Worm (Caenorhabditis elegans): ENCODE measurements around the gene gck-1.
A peak's percentile ranks its signal among the peaks of the same experiment; 100 is the strongest.

The gck-1 gene

DNA sequence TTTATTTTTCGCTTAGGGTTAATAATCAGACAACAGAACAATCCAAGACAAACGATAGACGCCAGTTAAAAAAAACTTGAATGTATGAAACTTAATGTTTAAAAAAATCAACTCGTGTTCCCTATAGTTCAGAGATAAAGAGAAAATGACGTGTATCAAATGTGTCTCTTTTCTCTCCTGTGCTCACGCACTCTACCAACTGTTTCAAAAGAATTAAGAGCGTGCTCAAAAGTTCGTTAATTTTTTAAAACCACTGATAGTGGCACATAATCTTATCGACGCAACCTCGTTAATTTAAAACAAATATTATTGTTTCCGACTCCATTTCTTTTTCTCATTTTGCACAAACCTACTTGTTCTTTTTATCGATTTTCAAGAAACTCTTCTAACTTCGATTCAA is 41.9 kb upstream of the gck-1 start:
- TF ChIP-seq elt-3 (tag; optimal IDR thresholded peaks at IDR 0.05) (no peak), lin-32 (GFP tag; optimal IDR thresholded peaks at IDR 0.05) (no peak), blmp-1 (tag; optimal IDR thresholded peaks at IDR 0.05) (no peak), cnd-1 (tag; optimal IDR thresholded peaks at IDR 0.05) (no peak), bed-3 (GFP tag; optimal IDR thresholded peaks at IDR 0.05) (no peak), tbx-8 (GFP tag; optimal IDR thresholded peaks at IDR 0.05) (no peak), nhr-2 (tag; optimal IDR thresholded peaks at IDR 0.05) (no peak), ceh-39 (tag; optimal IDR thresholded peaks at IDR 0.05) (no peak), nhr-237 (tag; optimal IDR thresholded peaks at IDR 0.05) (no peak), nhr-12 (tag; optimal IDR thresholded peaks at IDR 0.05) (no peak), unc-39 (tag; optimal IDR thresholded peaks at IDR 0.05) (no peak), sptf-1 (tag; optimal IDR thresholded peaks at IDR 0.05) (no peak), elt-1 (tag; optimal IDR thresholded peaks at IDR 0.05; ENCODE audit: borderline replicate concordance, insufficient read depth) (no peak), ham-2 (GFP tag; optimal IDR thresholded peaks at IDR 0.05) (no peak), flh-1 (GFP tag; optimal IDR thresholded peaks at IDR 0.05) (no peak), mls-2 (tag; optimal IDR thresholded peaks at IDR 0.05) (no peak), nhr-76 (tag; optimal IDR thresholded peaks at IDR 0.05) (no peak)

DNA sequence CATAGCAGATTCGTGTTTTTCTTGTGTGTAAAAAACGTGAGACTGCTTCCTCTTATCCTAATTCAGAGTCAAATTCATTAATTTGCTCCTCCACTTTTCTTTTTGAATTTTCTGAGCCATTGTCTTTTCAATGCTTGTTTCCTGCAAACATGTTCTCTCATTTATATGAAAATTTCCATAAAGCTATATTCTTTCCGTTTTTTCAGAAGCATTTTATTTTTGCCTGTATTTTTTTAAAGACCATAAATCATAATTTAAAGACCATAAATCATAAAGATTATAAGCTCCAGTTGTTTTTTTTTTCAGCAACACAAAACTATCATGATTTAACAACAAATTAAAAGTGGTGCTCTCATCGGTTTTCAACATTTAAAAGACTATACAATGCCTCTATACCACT is 40.7 kb upstream of the gck-1 start, which contains the start of gene frpr-11:
Gene frpr-11 (plus strand): TSS at position 301 of the 400 bp plus-strand sequence.
- TF ChIP-seq lin-13 (tag; optimal IDR thresholded peaks at IDR 0.05) = no peak
- TF ChIP-seq blmp-1 (tag; optimal IDR thresholded peaks at IDR 0.05) = no peak
- TF ChIP-seq pha-4 (tag; optimal IDR thresholded peaks at IDR 0.05) = no peak
- no peak for TF ChIP-seq unc-120 (tag; optimal IDR thresholded peaks at IDR 0.05; ENCODE audit: poor library complexity, severe bottlenecking)
- no peak for TF ChIP-seq lsy-2 (tag; optimal IDR thresholded peaks at IDR 0.05)
- TF ChIP-seq hlh-1 (tag; optimal IDR thresholded peaks at IDR 0.05) = no peak
- TF ChIP-seq ceh-39 (tag; optimal IDR thresholded peaks at IDR 0.05) = no peak
- no peak for TF ChIP-seq lin-32 (GFP tag; optimal IDR thresholded peaks at IDR 0.05)
- TF ChIP-seq mab-5 (tag; optimal IDR thresholded peaks at IDR 0.05) = no peak
- TF ChIP-seq mep-1 (tag; optimal IDR thresholded peaks at IDR 0.05) = no peak
- no peak for TF ChIP-seq nhr-28 (tag; optimal IDR thresholded peaks at IDR 0.05)
- no peak for TF ChIP-seq snpc-4 (tag; optimal IDR thresholded peaks at IDR 0.05)
- no peak for TF ChIP-seq nhr-2 (tag; optimal IDR thresholded peaks at IDR 0.05)
- TF ChIP-seq sem-2 (GFP tag; optimal IDR thresholded peaks at IDR 0.05) = no peak
- no peak for TF ChIP-seq ceh-83 (GFP tag; optimal IDR thresholded peaks at IDR 0.05)
- no peak for TF ChIP-seq zip-8 (tag; optimal IDR thresholded peaks at IDR 0.05)
- TF ChIP-seq ztf-11 (tag; optimal IDR thresholded peaks at IDR 0.05) = no peak
- no peak for TF ChIP-seq M03D4.4 (tag; optimal IDR thresholded peaks at IDR 0.05)
- no peak for TF ChIP-seq unc-39 (tag; optimal IDR thresholded peaks at IDR 0.05)
- no peak for TF ChIP-seq flh-1 (GFP tag; optimal IDR thresholded peaks at IDR 0.05)

DNA sequence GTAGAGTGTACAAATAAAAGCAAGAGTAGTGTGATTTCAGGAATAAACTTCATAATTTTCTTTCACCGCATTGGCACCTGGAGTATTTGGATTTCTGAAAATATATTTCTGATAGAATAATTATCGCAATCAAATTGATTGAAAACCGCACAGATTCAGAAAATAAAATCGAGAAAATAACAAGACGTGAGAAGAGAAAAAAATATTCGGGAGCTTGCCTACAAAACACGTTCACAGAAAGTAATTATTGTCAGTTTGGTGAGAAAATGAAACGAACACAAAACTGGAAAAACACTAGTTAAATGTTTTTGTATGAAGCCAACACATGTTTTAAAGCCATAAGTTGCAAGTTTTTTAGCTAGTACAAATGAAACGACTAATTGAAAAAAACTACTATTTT is 33.7 kb upstream of the gck-1 start, which contains the start of gene mod-1:
Gene mod-1 (minus strand): TSS at position 101 of the 400 bp plus-strand sequence.
- TF ChIP-seq ces-1 (GFP tag; optimal IDR thresholded peaks at IDR 0.05) (no peak), snpc-4 (tag; optimal IDR thresholded peaks at IDR 0.05) (no peak), mab-5 (tag; optimal IDR thresholded peaks at IDR 0.05) (no peak), sptf-1 (tag; optimal IDR thresholded peaks at IDR 0.05) (no peak), mls-2 (tag; optimal IDR thresholded peaks at IDR 0.05) (no peak), nhr-2 (tag; optimal IDR thresholded peaks at IDR 0.05) (no peak), unc-39 (tag; optimal IDR thresholded peaks at IDR 0.05) (no peak), nhr-12 (tag; optimal IDR thresholded peaks at IDR 0.05) (no peak), nhr-237 (tag; optimal IDR thresholded peaks at IDR 0.05) (no peak), bed-3 (GFP tag; optimal IDR thresholded peaks at IDR 0.05) (no peak), hlh-1 (tag; optimal IDR thresholded peaks at IDR 0.05) (no peak)

DNA sequence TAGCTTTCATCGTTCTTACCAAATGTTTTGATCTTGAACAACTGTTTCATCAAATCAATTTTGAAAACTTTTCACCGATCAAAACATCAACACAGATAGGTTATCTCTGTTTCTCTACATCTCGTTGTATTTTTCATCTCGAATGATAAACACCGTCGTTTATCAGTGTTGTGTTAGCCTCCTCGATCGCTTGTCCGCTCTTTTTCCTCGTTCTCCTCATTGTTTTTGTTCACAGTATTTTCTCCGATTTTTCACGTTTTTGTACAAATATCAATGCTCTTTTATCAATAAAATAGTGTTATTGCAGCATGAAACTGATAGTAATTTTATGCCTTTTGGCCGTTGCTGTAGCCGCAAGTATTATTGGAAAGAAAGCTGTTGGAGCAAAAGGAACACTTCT is 24.8 kb upstream of the gck-1 start, which contains the start of gene ttr-47:
Gene ttr-47 (plus strand): TSS at position 308 of the 400 bp plus-strand sequence.
- TF ChIP-seq lsy-2 (tag; optimal IDR thresholded peaks at IDR 0.05) (no peak), hlh-1 (tag; optimal IDR thresholded peaks at IDR 0.05) (peak; percentile 2)

DNA sequence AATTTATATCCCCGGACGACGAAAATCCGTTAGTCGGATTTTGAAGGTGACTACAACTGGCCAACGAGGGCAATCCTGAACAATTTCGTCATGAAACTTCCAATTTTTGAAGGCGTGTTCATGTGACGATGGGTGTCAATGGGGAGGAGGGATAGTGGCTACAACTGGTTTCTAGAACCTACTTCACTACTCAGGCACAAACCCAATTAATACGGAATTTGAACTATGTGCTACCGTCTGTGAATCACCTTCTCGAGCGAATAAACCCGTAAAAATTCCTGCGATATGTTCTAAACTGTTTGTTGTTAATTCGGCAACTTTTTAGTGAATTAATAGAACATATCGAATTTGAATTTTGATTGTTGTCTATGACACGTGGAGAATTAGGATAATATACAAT is 19.9 kb upstream of the gck-1 start:
- no peak for TF ChIP-seq ham-2 (GFP tag; optimal IDR thresholded peaks at IDR 0.05)

All from whole organism, mixed stage, embryonic.